Fruit fly (Drosophila melanogaster) whole organism, embryonic: ENCODE data around the gene CG16753.

Experiments used
- BEAF-32 ChIP-seq: fragments of 200-800 bp; sonication (Bioruptor generic); optimal IDR thresholded peaks from 3 replicates; lab custom pipeline; 2017; ENCODE audit warnings: missing biosample characterization, missing genetic modification characterization, mild to moderate bottlenecking, moderate library complexity, missing genetic modification reagents
- CG10462 ChIP-seq: fragments of 200-800 bp; sonication (Bioruptor generic); optimal IDR thresholded peaks from 2 replicates; lab custom pipeline; 2016; ENCODE audit warnings: missing biosample characterization, missing genetic modification characterization
- CG10959 ChIP-seq: fragments of 200-800 bp; sonication (Bioruptor generic); IDR thresholded peaks from 2 replicates; pipeline ENCODE4 v1.3.6; 2022; ENCODE audit warnings: missing biosample characterization, missing genetic modification characterization
- CG11398 ChIP-seq: fragments of 200-800 bp; sonication (Bioruptor generic); optimal IDR thresholded peaks from 2 replicates; lab custom pipeline; 2016; ENCODE audit warnings: missing biosample characterization, missing genetic modification characterization
- CG11456 ChIP-seq: fragments of 200-800 bp; sonication (Bioruptor generic); IDR thresholded peaks from 3 replicates; pipeline ENCODE4 v1.3.6; 2022; ENCODE audit warnings: missing biosample characterization, missing genetic modification characterization
- CG12299 ChIP-seq: fragments of 200-800 bp; sonication (Bioruptor generic); optimal IDR thresholded peaks from 2 replicates; lab custom pipeline; 2018; ENCODE audit warnings: missing biosample characterization, mild to moderate bottlenecking, missing genetic modification characterization
- CG12391 ChIP-seq: fragments of 200-800 bp; sonication (Bioruptor generic); optimal IDR thresholded peaks from 3 replicates; lab custom pipeline; 2018; ENCODE audit warnings: missing biosample characterization, mild to moderate bottlenecking, missing genetic modification characterization, moderate library complexity
- CG12942 ChIP-seq: fragments of 200-800 bp; sonication (Bioruptor generic); optimal IDR thresholded peaks from 3 replicates; lab custom pipeline; 2016; ENCODE audit warnings: missing biosample characterization, missing genetic modification characterization
- CG13123 ChIP-seq: fragments of 200-800 bp; sonication (Bioruptor generic); optimal IDR thresholded peaks from 2 replicates; lab custom pipeline; 2016; ENCODE audit warnings: missing biosample characterization, missing genetic modification characterization
- CG1529 ChIP-seq: fragments of 200-800 bp; sonication (Bioruptor generic); optimal IDR thresholded peaks from 3 replicates; lab custom pipeline; 2018; ENCODE audit warnings: missing biosample characterization, missing genetic modification characterization
- CG1603 ChIP-seq: fragments of 200-800 bp; sonication (Bioruptor generic); optimal IDR thresholded peaks from 2 replicates; lab custom pipeline; 2019; ENCODE audit warnings: missing biosample characterization, mild to moderate bottlenecking, missing genetic modification characterization, moderate library complexity
- CG16863 ChIP-seq: fragments of 200-800 bp; sonication (Bioruptor generic); optimal IDR thresholded peaks from 3 replicates; lab custom pipeline; 2016; ENCODE audit warnings: missing biosample characterization, missing genetic modification characterization
- CG18599 ChIP-seq: fragments of 200-800 bp; sonication (Bioruptor generic); optimal IDR thresholded peaks from 3 replicates; lab custom pipeline; 2017; ENCODE audit warnings: missing biosample characterization, missing genetic modification characterization, mild to moderate bottlenecking, moderate library complexity, missing genetic modification reagents
- CG2116 ChIP-seq: fragments of 200-800 bp; sonication (Bioruptor generic); optimal IDR thresholded peaks from 3 replicates; lab custom pipeline; 2018; ENCODE audit warnings: missing biosample characterization, mild to moderate bottlenecking, missing genetic modification characterization
- CG2202 ChIP-seq: fragments of 200-800 bp; sonication (Bioruptor generic); optimal IDR thresholded peaks from 2 replicates; lab custom pipeline; 2018; ENCODE audit warnings: missing biosample characterization, mild to moderate bottlenecking, missing genetic modification characterization
- CG32532 ChIP-seq: fragments of 200-800 bp; sonication (Bioruptor generic); IDR thresholded peaks from 2 replicates; pipeline ENCODE4 v1.3.6; 2022; ENCODE audit warnings: missing biosample characterization, missing genetic modification characterization
- CG33213 ChIP-seq: fragments of 200-800 bp; sonication (Bioruptor generic); optimal IDR thresholded peaks from 3 replicates; lab custom pipeline; 2016; ENCODE audit warnings: missing biosample characterization, missing genetic modification characterization
- CG34224 ChIP-seq: fragments of 200-800 bp; sonication (Bioruptor generic); IDR thresholded peaks from 3 replicates; pipeline ENCODE4 v1.3.6; 2022; ENCODE audit warnings: missing biosample characterization, missing genetic modification characterization; ENCODE audit not compliant: partially characterized antibody
- CG4404 ChIP-seq: fragments of 200-800 bp; sonication (Bioruptor generic); IDR thresholded peaks from 2 replicates; pipeline ENCODE4 v1.3.6; 2022; ENCODE audit warnings: missing biosample characterization, missing genetic modification characterization
- CG6254 ChIP-seq: fragments of 200-800 bp; sonication (Bioruptor generic); optimal IDR thresholded peaks from 3 replicates; lab custom pipeline; 2017; ENCODE audit warnings: mild to moderate bottlenecking, missing biosample characterization, missing genetic modification reagents, missing genetic modification characterization
- CG7271 ChIP-seq: fragments of 200-800 bp; sonication (Bioruptor generic); optimal IDR thresholded peaks from 2 replicates; lab custom pipeline; 2018; ENCODE audit warnings: missing biosample characterization, mild to moderate bottlenecking, missing genetic modification characterization, moderate library complexity
- CG7987 ChIP-seq: fragments of 200-800 bp; sonication (Bioruptor generic); optimal IDR thresholded peaks from 2 replicates; lab custom pipeline; 2018; ENCODE audit warnings: missing biosample characterization, mild to moderate bottlenecking, missing genetic modification characterization, moderate library complexity
- CkIIα-i1 ChIP-seq: fragments of 200-800 bp; sonication (Bioruptor generic); IDR thresholded peaks from 2 replicates; pipeline ENCODE4 v1.3.6; 2022; ENCODE audit warnings: missing biosample characterization, missing genetic modification characterization
- CrebB ChIP-seq: fragments of 200-800 bp; sonication (Bioruptor generic); optimal IDR thresholded peaks from 3 replicates; lab custom pipeline; 2018; ENCODE audit warnings: missing biosample characterization, mild to moderate bottlenecking, missing genetic modification characterization
- Deaf1 ChIP-seq: fragments of 200-800 bp; optimal IDR thresholded peaks from 3 replicates; lab custom pipeline; 2019; ENCODE audit warnings: missing biosample characterization, mild to moderate bottlenecking, missing genetic modification characterization, moderate library complexity
- Dfd ChIP-seq, 2 experiments: fragments of >200 bp; optimal IDR thresholded peaks; 2 replicates each; lab custom pipeline; 2017; ENCODE audit warnings: missing biosample characterization in 2 of 2, missing genetic modification characterization in 2 of 2
- HHEX ChIP-seq: fragments of 200-800 bp; sonication (Bioruptor generic); optimal IDR thresholded peaks from 3 replicates; lab custom pipeline; 2017; ENCODE audit warnings: missing biosample characterization, mild to moderate bottlenecking, missing genetic modification characterization, missing genetic modification reagents
- Lim3 ChIP-seq: fragments of 200-800 bp; sonication (Bioruptor generic); IDR thresholded peaks from 2 replicates; pipeline ENCODE4 v1.3.6; 2022; ENCODE audit warnings: missing biosample characterization, missing genetic modification characterization
- Neu2 ChIP-seq: fragments of 200-800 bp; sonication (Bioruptor generic); optimal IDR thresholded peaks from 3 replicates; lab custom pipeline; 2016; ENCODE audit warnings: missing biosample characterization, missing genetic modification characterization, borderline replicate concordance
- Nf-YC ChIP-seq: fragments of 200-800 bp; optimal IDR thresholded peaks from 3 replicates; lab custom pipeline; 2019; ENCODE audit warnings: missing biosample characterization, mild to moderate bottlenecking, missing genetic modification characterization, moderate library complexity
- Xbp1 ChIP-seq: fragments of 200-800 bp; sonication (Bioruptor generic); optimal IDR thresholded peaks from 3 replicates; lab custom pipeline; 2016; ENCODE audit warnings: missing biosample characterization, mild to moderate bottlenecking, missing genetic modification characterization
- az2 ChIP-seq: fragments of 200-800 bp; sonication (Bioruptor generic); optimal IDR thresholded peaks from 3 replicates; lab custom pipeline; 2016; ENCODE audit warnings: missing biosample characterization, missing genetic modification characterization
- bbx ChIP-seq: fragments of 200-800 bp; sonication (Bioruptor generic); IDR thresholded peaks from 2 replicates; pipeline ENCODE4 v1.3.6; 2022; ENCODE audit warnings: missing biosample characterization, missing genetic modification characterization; ENCODE audit not compliant: partially characterized antibody
- crp ChIP-seq, 2 experiments: fragments of 200-800 bp; sonication (Bioruptor generic); optimal IDR thresholded peaks; 2 replicates in 1 of 2; 3 replicates in 1 of 2; lab custom pipeline; 2017; ENCODE audit warnings: missing biosample characterization in 2 of 2, missing genetic modification characterization in 2 of 2, mild to moderate bottlenecking in 1 of 2, moderate library complexity in 1 of 2
- fd64A ChIP-seq: fragments of 200-800 bp; sonication (Bioruptor generic); optimal IDR thresholded peaks from 3 replicates; lab custom pipeline; 2018; ENCODE audit warnings: missing biosample characterization, mild to moderate bottlenecking, missing genetic modification characterization
- gsb-n ChIP-seq: fragments of 200-800 bp; sonication (Bioruptor generic); optimal IDR thresholded peaks from 3 replicates; lab custom pipeline; 2018; ENCODE audit warnings: missing biosample characterization, mild to moderate bottlenecking, missing genetic modification characterization
- lmd ChIP-seq: fragments of 200-800 bp; sonication (Bioruptor generic); IDR thresholded peaks from 2 replicates; pipeline ENCODE4 v1.3.6; 2022; ENCODE audit warnings: missing biosample characterization, missing genetic modification characterization
- p53 ChIP-seq: fragments of 200-800 bp; sonication (Bioruptor generic); optimal IDR thresholded peaks from 2 replicates; lab custom pipeline; 2016; ENCODE audit warnings: missing biosample characterization, missing genetic modification characterization
- pb ChIP-seq: fragments of 200-800 bp; sonication (Bioruptor generic); optimal IDR thresholded peaks from 3 replicates; lab custom pipeline; 2016; ENCODE audit warnings: missing biosample characterization, missing genetic modification characterization
- peb ChIP-seq: fragments of 200-800 bp; sonication (Bioruptor generic); IDR thresholded peaks from 2 replicates; pipeline ENCODE4 v1.3.6; 2022; ENCODE audit warnings: missing biosample characterization, missing genetic modification characterization
- phol ChIP-seq: fragments of 200-800 bp; sonication (Bioruptor generic); optimal IDR thresholded peaks from 3 replicates; lab custom pipeline; 2018; ENCODE audit warnings: missing biosample characterization, mild to moderate bottlenecking, missing genetic modification characterization, moderate library complexity
- psq ChIP-seq: fragments of 200-800 bp; sonication (Bioruptor generic); optimal IDR thresholded peaks from 2 replicates; lab custom pipeline; 2017; ENCODE audit warnings: missing biosample characterization, missing genetic modification characterization
- repo ChIP-seq: fragments of 200-800 bp; sonication (Bioruptor generic); optimal IDR thresholded peaks from 2 replicates; lab custom pipeline; 2016; ENCODE audit warnings: missing biosample characterization, missing genetic modification characterization
- schlank ChIP-seq: fragments of 200-800 bp; sonication (Bioruptor generic); optimal IDR thresholded peaks from 2 replicates; lab custom pipeline; 2018; ENCODE audit warnings: missing biosample characterization, mild to moderate bottlenecking, missing genetic modification characterization
- slou ChIP-seq: fragments of 200-800 bp; sonication (Bioruptor generic); optimal IDR thresholded peaks from 3 replicates; lab custom pipeline; 2016; ENCODE audit warnings: missing biosample characterization, missing genetic modification characterization
- sob ChIP-seq: fragments of 200-800 bp; sonication (Bioruptor generic); IDR thresholded peaks from 2 replicates; pipeline ENCODE4 v1.3.6; 2022; ENCODE audit warnings: missing biosample characterization, missing genetic modification characterization
- tgo ChIP-seq: fragments of 200-800 bp; sonication (Bioruptor generic); IDR thresholded peaks from 3 replicates; pipeline ENCODE4 v1.3.6; 2022; ENCODE audit warnings: missing biosample characterization, missing genetic modification characterization
- trh ChIP-seq: fragments of 200-800 bp; sonication (Bioruptor generic); optimal IDR thresholded peaks from 2 replicates; lab custom pipeline; 2016; ENCODE audit warnings: missing biosample characterization, missing genetic modification characterization
- wdn ChIP-seq: fragments of 200-800 bp; sonication (Bioruptor generic); IDR thresholded peaks from 2 replicates; pipeline ENCODE4 v1.3.6; 2022; ENCODE audit warnings: missing biosample characterization, missing genetic modification characterization

Gene CG16753

dm6 chr3L:3070274-3071204 is 15.7 kb downstream of the CG16753 start, which contains the start of the genes CG32486 and PAN3 (continued):
- TF ChIP-seq Nf-YC (peak; percentile 57), CG12391 (tag; lab: Kevin White, UChicago) (peak; percentile 76), repo (GFP tag; lab: Kevin White, UChicago) (peak; percentile 70), CG32532 (peak; percentile 66), CG13123 (peak; percentile 20), Lim3 (GFP tag; lab: Robert Waterston, UW) (no peak), BEAF-32 (GFP tag; lab: Kevin White, UChicago) (peak; percentile 98), az2 (no peak), slou (GFP tag; lab: Kevin White, UChicago) (peak; percentile 25), trh (GFP tag; lab: Kevin White, UChicago) (no peak), CG6254 (GFP tag; lab: Kevin White, UChicago) (no peak), CG11456 (GFP tag; lab: Robert Waterston, UW) (0 out of 3 replicates have a peak, but pooled peaks have one; percentile 13), schlank (tag; lab: Kevin White, UChicago) (no peak), CrebB (peak; percentile 68), bbx (GFP tag; lab: Robert Waterston, UW) (peak; percentile 84), CG12942 (GFP tag; lab: Kevin White, UChicago) (peak; percentile 31), Neu2 (peak; percentile 67), p53 (GFP tag; lab: Kevin White, UChicago) (peak; percentile 49), Xbp1 (GFP tag; lab: Kevin White, UChicago) (peak; percentile 41), fd64A (GFP tag; lab: Kevin White, UChicago) (no peak), sob (GFP tag; lab: Robert Waterston, UW) (peak; percentile 56), CG11398 (GFP tag; lab: Kevin White, UChicago) (no peak), pb (no peak), CG1529 (GFP tag; lab: Kevin White, UChicago) (peak; percentile 7), peb (GFP tag; lab: Robert Waterston, UW) (no peak), CG34224 (peak; percentile 59), CG12299 (tag; lab: Kevin White, UChicago) (peak; percentile 59), gsb-n (tag; lab: Kevin White, UChicago) (peak; percentile 38), CG7271 (tag; lab: Kevin White, UChicago) (peak; percentile 26), lmd (GFP tag; lab: Robert Waterston, UW) (no peak), CG1603 (peak; percentile 53), CG10959 (GFP tag; lab: Robert Waterston, UW) (no peak), Dfd (GFP tag; optimal IDR thresholded peaks at IDR 0.05; lab: Kevin White, UChicago) (no peak), CG18599 (GFP tag; lab: Kevin White, UChicago) (peak; percentile 53), tgo (GFP tag; lab: Robert Waterston, UW) (no peak), crp (GFP tag; optimal IDR thresholded peaks at IDR 0.05; lab: Kevin White, UChicago) (peak in 1 of 2 experiments; percentile 54), HHEX (peak; percentile 47), CG7987 (GFP tag; lab: Kevin White, UChicago) (peak; percentile 83), CG2202 (tag; lab: Kevin White, UChicago) (peak; percentile 31), CG4404 (GFP tag; lab: Robert Waterston, UW) (no peak), wdn (no peak), psq (GFP tag; lab: Kevin White, UChicago) (peak; percentile 95), CG2116 (peak; percentile 83), phol (peak; percentile 75), CG16863 (no peak), CG33213 (GFP tag; lab: Kevin White, UChicago) (peak; percentile 48), CkIIα-i1 (no peak), CG10462 (GFP tag; lab: Kevin White, UChicago) (no peak), Deaf1 (tag; lab: Kevin White, UChicago) (peak; percentile 55)
